Fruit fly (Drosophila melanogaster): Measurements from ENCODE around the gene RhoBTB.

- TF ChIP-seq eg (GFP tag; IDR thresholded peaks at IDR 0.05) = no peak
- no peak for TF ChIP-seq dsx (GFP tag; optimal IDR thresholded peaks at IDR 0.05; ENCODE audit: poor library complexity, severe bottlenecking)
- no peak for TF ChIP-seq dac (GFP tag; optimal IDR thresholded peaks at IDR 0.05)
- peak; percentile 91 for TF ChIP-seq svp (GFP tag)
- no peak for TF ChIP-seq CG9139 (GFP tag; optimal IDR thresholded peaks at IDR 0.05)
- TF ChIP-seq ss (GFP tag; optimal IDR thresholded peaks at IDR 0.05) = no peak
Observed at dm6 chr3L:20388983-20389382, 12.9 kb downstream of the RhoBTB start.
